Worm (Caenorhabditis elegans): ENCODE results near the gene nspc-19.

nspc-19 gene

DNA sequence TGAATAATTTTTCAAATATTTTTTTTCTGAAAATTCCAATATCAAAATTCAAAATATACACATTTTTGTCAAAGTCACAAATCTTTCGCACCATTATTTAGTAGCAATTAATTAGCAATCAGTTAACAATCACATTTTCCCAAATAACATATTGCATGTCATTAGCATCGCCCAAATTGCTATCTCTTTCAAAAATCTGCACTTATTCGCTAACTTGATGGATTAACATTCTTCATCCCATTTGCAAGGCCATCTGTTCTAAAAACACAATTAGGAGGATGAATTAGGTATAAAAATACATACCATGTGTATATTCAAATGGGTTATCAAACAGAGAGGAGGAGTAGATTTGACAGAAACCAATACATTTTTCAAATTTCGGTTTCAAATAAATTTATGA is 41.2 kb upstream of the nspc-19 start:
- TF ChIP-seq eyg-1 (tag; optimal IDR thresholded peaks at IDR 0.05): no peak
- peak; percentile 49 for TF ChIP-seq unc-42 (tag; optimal IDR thresholded peaks at IDR 0.05)

DNA sequence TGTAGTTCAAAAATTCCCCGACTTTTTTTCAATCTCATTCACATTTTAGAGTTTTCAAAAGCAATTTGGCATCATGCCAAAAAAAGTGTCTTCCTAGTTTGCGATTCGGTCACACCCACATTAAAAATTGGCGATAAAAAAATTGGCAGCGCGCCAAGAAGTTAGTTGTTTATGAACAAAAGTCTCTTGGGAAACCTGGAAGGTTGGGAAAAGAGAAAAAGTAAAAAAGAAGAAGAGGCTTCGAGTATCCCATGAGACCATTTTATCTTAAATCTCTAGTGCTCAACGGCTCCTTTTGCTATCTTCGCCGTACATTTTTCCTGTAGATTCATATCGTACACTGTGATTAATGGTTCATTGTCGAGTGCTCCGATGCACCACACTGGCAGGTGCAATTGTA is 40.7 kb upstream of the nspc-19 start:
- no peak for TF ChIP-seq elt-4 (tag; optimal IDR thresholded peaks at IDR 0.05)
- no peak for TF ChIP-seq hlh-13 (GFP tag; optimal IDR thresholded peaks at IDR 0.05)
- no peak for TF ChIP-seq ceh-24 (tag; optimal IDR thresholded peaks at IDR 0.05)
- TF ChIP-seq pqm-1 (tag; optimal IDR thresholded peaks at IDR 0.05): no peak
- TF ChIP-seq Y22D7AL.16 (tag; optimal IDR thresholded peaks at IDR 0.05): no peak
- TF ChIP-seq ceh-9 (tag; optimal IDR thresholded peaks at IDR 0.05): no peak
- TF ChIP-seq rnt-1 (tag; optimal IDR thresholded peaks at IDR 0.05): no peak
- no peak for TF ChIP-seq zip-5 (tag; optimal IDR thresholded peaks at IDR 0.05)
- no peak for TF ChIP-seq lim-6 (tag; optimal IDR thresholded peaks at IDR 0.05)
- no peak for TF ChIP-seq dve-1 (tag; optimal IDR thresholded peaks at IDR 0.05)
- no peak for TF ChIP-seq tbx-2 (tag; optimal IDR thresholded peaks at IDR 0.05)
- no peak for TF ChIP-seq T23F11.4 (GFP tag; optimal IDR thresholded peaks at IDR 0.05)

DNA sequence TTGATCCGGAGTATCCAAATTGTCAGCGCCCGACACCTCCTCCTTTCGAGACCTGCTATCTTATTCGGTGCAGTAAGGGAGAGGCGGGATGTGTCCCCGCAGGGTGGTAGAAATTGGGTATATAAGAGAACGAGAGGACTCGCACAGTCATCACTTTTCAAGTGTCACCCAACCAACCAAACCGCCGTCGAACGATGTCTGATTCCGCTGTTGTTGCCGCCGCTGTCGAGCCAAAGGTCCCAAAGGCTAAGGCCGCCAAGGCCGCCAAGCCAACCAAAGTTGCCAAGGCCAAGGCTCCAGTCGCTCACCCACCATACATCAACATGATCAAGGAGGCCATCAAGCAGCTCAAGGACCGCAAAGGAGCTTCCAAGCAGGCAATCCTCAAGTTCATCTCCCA is 38.6 kb upstream of the nspc-19 start, which contains the start of gene his-24:
Gene his-24, plus strand, starts transcription at position 150 of the 400 bp plus-strand sequence.
- TF ChIP-seq syd-9 (tag; optimal IDR thresholded peaks at IDR 0.05): no peak
- no peak for TF ChIP-seq gmeb-2 (tag; optimal IDR thresholded peaks at IDR 0.05)
- TF ChIP-seq elt-4 (tag; optimal IDR thresholded peaks at IDR 0.05): no peak
- no peak for TF ChIP-seq eyg-1 (tag; optimal IDR thresholded peaks at IDR 0.05)
- TF ChIP-seq fkh-6 (tag; optimal IDR thresholded peaks at IDR 0.05): no peak
- TF ChIP-seq elt-2 (tag; optimal IDR thresholded peaks at IDR 0.05): peak; percentile 28
- TF ChIP-seq C38D4.7 (GFP tag; optimal IDR thresholded peaks at IDR 0.05): no peak
- TF ChIP-seq C08G9.2 (tag; optimal IDR thresholded peaks at IDR 0.05): no peak
- TF ChIP-seq hlh-30 (tag; optimal IDR thresholded peaks at IDR 0.05; ENCODE audit: insufficient read depth): no peak
- TF ChIP-seq ttx-3 (tag; optimal IDR thresholded peaks at IDR 0.05): no peak
- no peak for TF ChIP-seq pqm-1 (tag; optimal IDR thresholded peaks at IDR 0.05)
- no peak for TF ChIP-seq pax-1 (tag; optimal IDR thresholded peaks at IDR 0.05)
- peak; percentile 43 for TF ChIP-seq tbx-2 (tag; optimal IDR thresholded peaks at IDR 0.05)
- TF ChIP-seq ceh-31 (tag; optimal IDR thresholded peaks at IDR 0.05): peak; percentile 45
- TF ChIP-seq hlh-13 (GFP tag; optimal IDR thresholded peaks at IDR 0.05): no peak
- no peak for TF ChIP-seq hlh-15 (tag; optimal IDR thresholded peaks at IDR 0.05)
- no peak for TF ChIP-seq lin-11 (tag; optimal IDR thresholded peaks at IDR 0.05)
- TF ChIP-seq F13H6.1 (tag; optimal IDR thresholded peaks at IDR 0.05): no peak
- TF ChIP-seq T23F11.4 (GFP tag; optimal IDR thresholded peaks at IDR 0.05): no peak
- TF ChIP-seq sdc-2 (tag; optimal IDR thresholded peaks at IDR 0.05): peak; percentile 40
- TF ChIP-seq ceh-34 (tag; optimal IDR thresholded peaks at IDR 0.05): peak; percentile 53
- TF ChIP-seq rnt-1 (tag; optimal IDR thresholded peaks at IDR 0.05): peak; percentile 15
- TF ChIP-seq fkh-10 (GFP tag; optimal IDR thresholded peaks at IDR 0.05): no peak
- TF ChIP-seq mec-3 (tag; optimal IDR thresholded peaks at IDR 0.05; ENCODE audit: borderline replicate concordance): no peak
- TF ChIP-seq ceh-2 (tag; optimal IDR thresholded peaks at IDR 0.05): no peak
- no peak for TF ChIP-seq odd-2 (tag; optimal IDR thresholded peaks at IDR 0.05)
- no peak for TF ChIP-seq fax-1 (tag; optimal IDR thresholded peaks at IDR 0.05)
- TF ChIP-seq lim-6 (tag; optimal IDR thresholded peaks at IDR 0.05): no peak
- no peak for TF ChIP-seq unc-3 (GFP tag; conservative IDR thresholded peaks at IDR 0.05)
- TF ChIP-seq unc-3 (tag; optimal IDR thresholded peaks at IDR 0.05): no peak
- no peak for TF ChIP-seq K09A11.1 (tag; optimal IDR thresholded peaks at IDR 0.05; ENCODE audit: insufficient read depth)
- TF ChIP-seq ceh-19 (GFP tag; optimal IDR thresholded peaks at IDR 0.05): peak; percentile 13
- TF ChIP-seq unc-55 (GFP tag; optimal IDR thresholded peaks at IDR 0.05): peak; percentile 75
- no peak for TF ChIP-seq ceh-14 (tag; optimal IDR thresholded peaks at IDR 0.05)
- peak; percentile 63 for TF ChIP-seq ceh-18 (tag; optimal IDR thresholded peaks at IDR 0.05)
- TF ChIP-seq ztf-16 (tag; optimal IDR thresholded peaks at IDR 0.05): no peak
- no peak for TF ChIP-seq pat-9 (tag; optimal IDR thresholded peaks at IDR 0.05)
- no peak for TF ChIP-seq nhr-232 (tag; optimal IDR thresholded peaks at IDR 0.05)
- TF ChIP-seq tbx-7 (tag; optimal IDR thresholded peaks at IDR 0.05): no peak
- no peak for TF ChIP-seq dmd-4 (tag; optimal IDR thresholded peaks at IDR 0.05; ENCODE audit: borderline replicate concordance)
- TF ChIP-seq madf-2 (tag; optimal IDR thresholded peaks at IDR 0.05): no peak
- TF ChIP-seq ceh-9 (tag; optimal IDR thresholded peaks at IDR 0.05): no peak
- no peak for TF ChIP-seq pha-2 (tag; optimal IDR thresholded peaks at IDR 0.05)
- no peak for TF ChIP-seq ceh-6 (GFP tag; optimal IDR thresholded peaks at IDR 0.05)

Data from whole organism, late embryonic.